Worm (Caenorhabditis elegans): Measurements from ENCODE around the gene pqm-1.

The pqm-1 gene

DNA sequence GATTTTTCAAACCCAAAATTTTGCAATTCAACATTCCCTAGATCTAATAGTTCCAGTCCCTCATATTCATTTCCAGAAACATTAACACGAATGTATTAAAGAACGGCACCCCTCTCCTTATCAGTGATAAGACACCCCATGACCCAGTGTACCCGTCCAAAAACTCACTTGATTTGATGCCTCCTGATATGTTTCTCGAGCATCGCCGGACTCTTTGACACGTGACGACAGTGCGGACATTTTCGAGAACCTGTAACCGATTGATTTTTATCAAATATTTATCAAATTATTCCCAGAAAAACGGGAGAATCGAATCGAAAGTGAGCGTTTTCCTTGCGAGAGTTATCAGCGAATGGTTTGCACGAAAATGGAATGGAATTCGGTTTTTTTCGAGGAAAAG lies 1.4 kb downstream of the pqm-1 start (continued):
- TF ChIP-seq snpc-4 (GFP tag; optimal IDR thresholded peaks at IDR 0.05) (no peak), snpc-4 (tag; optimal IDR thresholded peaks at IDR 0.05) (peak in 1 of 4 experiments; percentile 16), D2030.7 (GFP tag; IDR thresholded peaks at IDR 0.05) (no peak), ekl-4 (GFP tag; IDR thresholded peaks at IDR 0.05) (no peak), F57C9.4 (tag; optimal IDR thresholded peaks at IDR 0.05) (no peak), Y79H2A.3 (GFP tag; conservative IDR thresholded peaks at IDR 0.05) (no peak), K11D2.4 (GFP tag; IDR thresholded peaks at IDR 0.05) (0 out of 2 replicates have a peak, but pooled peaks have one; percentile 28), madf-6 (GFP tag; IDR thresholded peaks at IDR 0.05) (no peak), F10E7.11 (tag; optimal IDR thresholded peaks at IDR 0.05) (no peak), sdz-38 (tag; optimal IDR thresholded peaks at IDR 0.05) (no peak), ztf-22 (GFP tag; optimal IDR thresholded peaks at IDR 0.05) (no peak), ztf-25 (GFP tag; IDR thresholded peaks at IDR 0.05) (no peak), F22D6.2 (tag; optimal IDR thresholded peaks at IDR 0.05) (no peak), gei-17 (GFP tag; optimal IDR thresholded peaks at IDR 0.05) (no peak), F55B11.4 (tag; optimal IDR thresholded peaks at IDR 0.05; ENCODE audit: borderline replicate concordance, insufficient read depth) (no peak), sea-2 (GFP tag; IDR thresholded peaks at IDR 0.05) (no peak), fkh-3 (tag; optimal IDR thresholded peaks at IDR 0.05) (no peak), bed-2 (GFP tag; IDR thresholded peaks at IDR 0.05) (no peak), akir-1 (GFP tag; optimal IDR thresholded peaks at IDR 0.05) (no peak), cebp-1 (GFP tag; IDR thresholded peaks at IDR 0.05) (no peak), cebp-1 (tag; optimal IDR thresholded peaks at IDR 0.05) (peak; percentile 66), egrh-3 (GFP tag; IDR thresholded peaks at IDR 0.05) (no peak), Y56A3A.18 (GFP tag; IDR thresholded peaks at IDR 0.05) (no peak), xnd-1 (tag; optimal IDR thresholded peaks at IDR 0.05) (no peak), nhr-120 (GFP tag; IDR thresholded peaks at IDR 0.05) (no peak), B0019.2 (GFP tag; conservative IDR thresholded peaks at IDR 0.05) (no peak), nhr-80 (tag; optimal IDR thresholded peaks at IDR 0.05) (peak; percentile 81), F37B4.10 (GFP tag; IDR thresholded peaks at IDR 0.05) (no peak), mes-4 (tag; optimal IDR thresholded peaks at IDR 0.05) (no peak), snpc-3.4 (tag; optimal IDR thresholded peaks at IDR 0.05) (no peak), ceh-100 (GFP tag; IDR thresholded peaks at IDR 0.05) (no peak), rcor-1 (GFP tag; IDR thresholded peaks at IDR 0.05) (no peak), lag-1 (GFP tag; IDR thresholded peaks at IDR 0.05) (no peak), ceh-58 (GFP tag; IDR thresholded peaks at IDR 0.05) (no peak), attf-5 (GFP tag; optimal IDR thresholded peaks at IDR 0.05) (peak; percentile 7), lin-26 (GFP tag; IDR thresholded peaks at IDR 0.05) (no peak), F57A8.1 (GFP tag; optimal IDR thresholded peaks at IDR 0.05) (no peak), nhr-90 (tag; optimal IDR thresholded peaks at IDR 0.05) (peak; percentile 26), B0035.1 (tag; optimal IDR thresholded peaks at IDR 0.05) (no peak), egl-18 (GFP tag; IDR thresholded peaks at IDR 0.05) (no peak), unc-62 (GFP tag; optimal IDR thresholded peaks at IDR 0.05) (no peak), nfya-1 (tag; optimal IDR thresholded peaks at IDR 0.05; ENCODE audit: borderline replicate concordance, insufficient read depth) (no peak), hsf-1 (GFP tag; IDR thresholded peaks at IDR 0.05) (peak; percentile 64; the same call in 1 of the 2 replicates), F23B12.7 (tag; optimal IDR thresholded peaks at IDR 0.05; ENCODE audit: insufficient read depth) (no peak), lsl-1 (GFP tag; optimal IDR thresholded peaks at IDR 0.05) (no peak), hrde-1 (tag; optimal IDR thresholded peaks at IDR 0.05; ENCODE audit: borderline replicate concordance) (no peak), efl-1 (GFP tag; optimal IDR thresholded peaks at IDR 0.05) (no peak), atf-7 (tag; optimal IDR thresholded peaks at IDR 0.05) (peak; percentile 59), pha-4 (tag; optimal IDR thresholded peaks at IDR 0.05) (no peak), F49E8.2 (tag; optimal IDR thresholded peaks at IDR 0.05; ENCODE audit: insufficient read depth) (no peak)
